Worm (Caenorhabditis elegans): ENCODE results near the gene zchc-1A.

Gene zchc-1A

ce11 chrX:5162755-5163154, 11.4 kb upstream of the zchc-1A start, which contains the start of gene EGAP5.1:
EGAP5.1 (plus strand) TSS chrX:5163055.
- TF ChIP-seq hmg-4 (GFP tag; optimal IDR thresholded peaks at IDR 0.05) = no peak
- TF ChIP-seq sea-1 (GFP tag; conservative IDR thresholded peaks at IDR 0.05) = no peak
- TF ChIP-seq aly-1 (tag; optimal IDR thresholded peaks at IDR 0.05) = no peak
- no peak for TF ChIP-seq hmbx-1 (tag; optimal IDR thresholded peaks at IDR 0.05)

ce11 chrX:5164054-5164453, 10.1 kb upstream of the zchc-1A start:
- no peak for TF ChIP-seq pes-1 (GFP tag; IDR thresholded peaks at IDR 0.05)
- TF ChIP-seq B0310.2 (tag; optimal IDR thresholded peaks at IDR 0.05) = no peak

ce11 chrX:5165037-5165436, 9.1 kb upstream of the zchc-1A start, which contains the start of gene mans-3:
mans-3 (plus strand) TSS chrX:5165395.
- TF ChIP-seq tra-4 (tag; optimal IDR thresholded peaks at IDR 0.05) = no peak
- 0 out of 2 replicates have a peak, but pooled peaks have one; percentile 42 for TF ChIP-seq tbx-37 (GFP tag; conservative IDR thresholded peaks at IDR 0.05)
- no peak for TF ChIP-seq ama-1 (optimal IDR thresholded peaks at IDR 0.05)
- TF ChIP-seq hnd-1 (tag; optimal IDR thresholded peaks at IDR 0.05) = peak; percentile 23
- TF ChIP-seq tbx-11 (GFP tag; IDR thresholded peaks at IDR 0.05) = 0 out of 2 replicates have a peak, but pooled peaks have one; percentile 35
- TF ChIP-seq ceh-36 (tag; optimal IDR thresholded peaks at IDR 0.05) = peak; percentile 47
- no peak for TF ChIP-seq scrt-1 (GFP tag; IDR thresholded peaks at IDR 0.05)
- no peak for TF ChIP-seq flt-1 (GFP tag; IDR thresholded peaks at IDR 0.05)
- TF ChIP-seq B0310.2 (tag; optimal IDR thresholded peaks at IDR 0.05) = peak; percentile 27
- no peak for TF ChIP-seq aly-1 (tag; optimal IDR thresholded peaks at IDR 0.05)
- TF ChIP-seq sea-1 (GFP tag; conservative IDR thresholded peaks at IDR 0.05) = no peak
- TF ChIP-seq pes-1 (GFP tag; IDR thresholded peaks at IDR 0.05) = peak; percentile 72; the same call in 1 of the 2 replicates
- no peak for TF ChIP-seq hmg-4 (GFP tag; optimal IDR thresholded peaks at IDR 0.05)
- TF ChIP-seq ceh-13 (GFP tag; optimal IDR thresholded peaks at IDR 0.05) = peak; percentile 15
- peak; percentile 17 for TF ChIP-seq ets-7 (tag; optimal IDR thresholded peaks at IDR 0.05)
- TF ChIP-seq hmbx-1 (tag; optimal IDR thresholded peaks at IDR 0.05) = peak; percentile 17
- peak; percentile 83 for TF ChIP-seq F13C5.2 (tag; optimal IDR thresholded peaks at IDR 0.05)

ce11 chrX:5168770-5169169, 5.4 kb upstream of the zchc-1A start:
- TF ChIP-seq sea-1 (GFP tag; conservative IDR thresholded peaks at IDR 0.05) (no peak), hnd-1 (tag; optimal IDR thresholded peaks at IDR 0.05) (no peak), tra-4 (tag; optimal IDR thresholded peaks at IDR 0.05) (no peak), hmbx-1 (tag; optimal IDR thresholded peaks at IDR 0.05) (no peak), aly-1 (tag; optimal IDR thresholded peaks at IDR 0.05) (no peak), F13C5.2 (tag; optimal IDR thresholded peaks at IDR 0.05) (no peak)

ce11 chrX:5171085-5171484, 3.1 kb upstream of the zchc-1A start, which contains the start of gene T03G11.10:
T03G11.10 (minus strand) TSS chrX:5171185.
- no peak for TF ChIP-seq tbx-37 (GFP tag; conservative IDR thresholded peaks at IDR 0.05)
- TF ChIP-seq ceh-36 (tag; optimal IDR thresholded peaks at IDR 0.05) = no peak
- no peak for TF ChIP-seq scrt-1 (GFP tag; IDR thresholded peaks at IDR 0.05)
- no peak for TF ChIP-seq ceh-13 (GFP tag; optimal IDR thresholded peaks at IDR 0.05)
- TF ChIP-seq aly-1 (tag; optimal IDR thresholded peaks at IDR 0.05) = no peak
- no peak for TF ChIP-seq ama-1 (optimal IDR thresholded peaks at IDR 0.05)
- no peak for TF ChIP-seq hnd-1 (tag; optimal IDR thresholded peaks at IDR 0.05)
- no peak for TF ChIP-seq hmbx-1 (tag; optimal IDR thresholded peaks at IDR 0.05)

ce11 chrX:5179050-5179449, 4.9 kb downstream of the zchc-1A start, which contains the start of gene metl-9:
metl-9 (minus strand) TSS chrX:5179150.
- TF ChIP-seq hmg-4 (GFP tag; optimal IDR thresholded peaks at IDR 0.05) = no peak
- no peak for TF ChIP-seq ceh-13 (GFP tag; optimal IDR thresholded peaks at IDR 0.05)
- no peak for TF ChIP-seq hnd-1 (tag; optimal IDR thresholded peaks at IDR 0.05)
- TF ChIP-seq tra-4 (tag; optimal IDR thresholded peaks at IDR 0.05) = no peak
- no peak for TF ChIP-seq flt-1 (GFP tag; IDR thresholded peaks at IDR 0.05)
- TF ChIP-seq scrt-1 (GFP tag; IDR thresholded peaks at IDR 0.05) = no peak
- TF ChIP-seq ceh-36 (tag; optimal IDR thresholded peaks at IDR 0.05) = no peak
- no peak for TF ChIP-seq hmbx-1 (tag; optimal IDR thresholded peaks at IDR 0.05)
- no peak for TF ChIP-seq sea-1 (GFP tag; conservative IDR thresholded peaks at IDR 0.05)
- TF ChIP-seq aly-1 (tag; optimal IDR thresholded peaks at IDR 0.05) = no peak
- TF ChIP-seq ama-1 (optimal IDR thresholded peaks at IDR 0.05) = no peak
- no peak for TF ChIP-seq tbx-11 (GFP tag; IDR thresholded peaks at IDR 0.05)
- TF ChIP-seq tbx-37 (GFP tag; conservative IDR thresholded peaks at IDR 0.05) = no peak
- TF ChIP-seq pes-1 (GFP tag; IDR thresholded peaks at IDR 0.05) = no peak
- no peak for TF ChIP-seq ets-7 (tag; optimal IDR thresholded peaks at IDR 0.05)
- TF ChIP-seq F13C5.2 (tag; optimal IDR thresholded peaks at IDR 0.05) = no peak

ce11 chrX:5179874-5180273, 5.7 kb downstream of the zchc-1A start, which contains the start of gene sru-48:
sru-48 (plus strand) TSS chrX:5180174.
- TF ChIP-seq ama-1 (optimal IDR thresholded peaks at IDR 0.05) (no peak), F13C5.2 (tag; optimal IDR thresholded peaks at IDR 0.05) (no peak), flt-1 (GFP tag; IDR thresholded peaks at IDR 0.05) (no peak), hmbx-1 (tag; optimal IDR thresholded peaks at IDR 0.05) (no peak), ceh-36 (tag; optimal IDR thresholded peaks at IDR 0.05) (no peak), aly-1 (tag; optimal IDR thresholded peaks at IDR 0.05) (no peak), tbx-11 (GFP tag; IDR thresholded peaks at IDR 0.05) (no peak), tbx-37 (GFP tag; conservative IDR thresholded peaks at IDR 0.05) (no peak), ceh-13 (GFP tag; optimal IDR thresholded peaks at IDR 0.05) (no peak), tra-4 (tag; optimal IDR thresholded peaks at IDR 0.05) (no peak), pes-1 (GFP tag; IDR thresholded peaks at IDR 0.05) (no peak), hnd-1 (tag; optimal IDR thresholded peaks at IDR 0.05) (no peak), B0310.2 (tag; optimal IDR thresholded peaks at IDR 0.05) (no peak), scrt-1 (GFP tag; IDR thresholded peaks at IDR 0.05) (no peak), sea-1 (GFP tag; conservative IDR thresholded peaks at IDR 0.05) (no peak), hmg-4 (GFP tag; optimal IDR thresholded peaks at IDR 0.05) (no peak), ets-7 (tag; optimal IDR thresholded peaks at IDR 0.05) (no peak)

ce11 chrX:5183931-5184330, 9.8 kb downstream of the zchc-1A start, which contains the start of gene T03G11.9:
T03G11.9 (plus strand) TSS chrX:5184231.
- TF ChIP-seq F13C5.2 (tag; optimal IDR thresholded peaks at IDR 0.05) = no peak
- TF ChIP-seq sea-1 (GFP tag; conservative IDR thresholded peaks at IDR 0.05) = no peak
- TF ChIP-seq flt-1 (GFP tag; IDR thresholded peaks at IDR 0.05) = no peak
- TF ChIP-seq hnd-1 (tag; optimal IDR thresholded peaks at IDR 0.05) = no peak
- no peak for TF ChIP-seq aly-1 (tag; optimal IDR thresholded peaks at IDR 0.05)
